Worm (Caenorhabditis elegans): ENCODE data around the gene F09E5.16.

F09E5.16 gene

ce11 chrII:5322732-5323326 lies 42.7 kb downstream of the F09E5.16 start, which contains the start of gene vhp-1:
Gene vhp-1, plus strand, starts transcription at chrII:5323276.
- TF ChIP-seq F33H1.4 (GFP tag; IDR thresholded peaks at IDR 0.05) (no peak), K11D2.4 (GFP tag; IDR thresholded peaks at IDR 0.05) (no peak), xnd-1 (tag; optimal IDR thresholded peaks at IDR 0.05) (no peak), Y79H2A.3 (GFP tag; conservative IDR thresholded peaks at IDR 0.05) (no peak), mel-28 (tag; optimal IDR thresholded peaks at IDR 0.05; ENCODE audit: borderline replicate concordance) (no peak), cebp-1 (GFP tag; IDR thresholded peaks at IDR 0.05) (no peak), cebp-1 (tag; optimal IDR thresholded peaks at IDR 0.05) (no peak), attf-3 (GFP tag; conservative IDR thresholded peaks at IDR 0.05) (no peak), zim-3 (tag; optimal IDR thresholded peaks at IDR 0.05) (no peak), hrde-1 (tag; optimal IDR thresholded peaks at IDR 0.05; ENCODE audit: borderline replicate concordance) (no peak), tlf-1 (GFP tag; optimal IDR thresholded peaks at IDR 0.05) (no peak), Y56A3A.18 (GFP tag; IDR thresholded peaks at IDR 0.05) (no peak), mxl-1 (tag; optimal IDR thresholded peaks at IDR 0.05) (no peak), ceh-58 (GFP tag; IDR thresholded peaks at IDR 0.05) (no peak), C17E4.6 (GFP tag; IDR thresholded peaks at IDR 0.05) (no peak), hlh-26 (GFP tag; conservative IDR thresholded peaks at IDR 0.05) (no peak), F22D6.2 (tag; optimal IDR thresholded peaks at IDR 0.05) (no peak), let-607 (tag; optimal IDR thresholded peaks at IDR 0.05) (no peak), F57C9.4 (tag; optimal IDR thresholded peaks at IDR 0.05) (no peak), nhr-179 (tag; optimal IDR thresholded peaks at IDR 0.05) (no peak), rec-8 (tag; optimal IDR thresholded peaks at IDR 0.05) (no peak)

DNA sequence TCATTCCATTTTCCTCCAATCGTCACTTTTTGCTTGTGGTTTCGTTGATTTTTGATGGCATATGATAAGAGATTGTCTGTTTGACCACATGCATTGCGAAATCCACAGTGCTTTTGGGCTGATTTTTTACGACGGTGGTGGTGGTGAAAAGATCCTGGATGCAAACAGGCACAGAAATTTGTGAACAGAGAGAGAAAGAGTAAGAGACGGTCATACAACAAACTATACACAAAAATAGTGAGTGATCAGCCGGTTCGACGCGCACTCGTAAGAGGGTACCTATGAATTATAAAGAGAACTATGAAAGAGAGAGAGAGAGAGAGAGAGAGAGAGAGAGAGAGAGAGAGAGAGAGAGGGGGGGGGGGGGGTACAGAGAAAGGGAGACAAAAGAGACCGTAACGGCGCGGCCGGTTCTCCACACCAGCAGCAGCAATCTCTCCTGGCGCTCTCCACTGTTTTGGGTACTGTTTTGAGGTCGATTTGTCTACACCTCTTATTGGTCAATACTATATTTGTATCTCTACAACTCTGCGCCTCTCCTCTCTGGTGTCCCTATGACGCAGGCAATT lies 43.7 kb downstream of the F09E5.16 start:
- TF ChIP-seq ztf-28 (GFP tag; IDR thresholded peaks at IDR 0.05): no peak
- TF ChIP-seq rcor-1 (GFP tag; IDR thresholded peaks at IDR 0.05): no peak
- TF ChIP-seq madf-8 (GFP tag; conservative IDR thresholded peaks at IDR 0.05): no peak
- TF ChIP-seq K12H6.12 (tag; optimal IDR thresholded peaks at IDR 0.05): no peak
- peak; percentile 54 for TF ChIP-seq chd-7 (tag; optimal IDR thresholded peaks at IDR 0.05)
- TF ChIP-seq B0019.2 (GFP tag; conservative IDR thresholded peaks at IDR 0.05): no peak
- TF ChIP-seq ccch-3 (GFP tag; optimal IDR thresholded peaks at IDR 0.05): no peak
- peak; percentile 94 for TF ChIP-seq egrh-3 (GFP tag; IDR thresholded peaks at IDR 0.05)
- no peak for TF ChIP-seq hrde-1 (tag; optimal IDR thresholded peaks at IDR 0.05; ENCODE audit: borderline replicate concordance)
- no peak for TF ChIP-seq lir-1 (GFP tag; conservative IDR thresholded peaks at IDR 0.05)
- TF ChIP-seq snpc-1.3 (tag; optimal IDR thresholded peaks at IDR 0.05; ENCODE audit: insufficient read depth): no peak
- no peak for TF ChIP-seq D2030.7 (GFP tag; IDR thresholded peaks at IDR 0.05)
- no peak for TF ChIP-seq lin-26 (GFP tag; IDR thresholded peaks at IDR 0.05)
- no peak for TF ChIP-seq athp-1 (tag; optimal IDR thresholded peaks at IDR 0.05)
- no peak for TF ChIP-seq madf-6 (GFP tag; IDR thresholded peaks at IDR 0.05)
- no peak for TF ChIP-seq Y79H2A.3 (GFP tag; conservative IDR thresholded peaks at IDR 0.05)
- TF ChIP-seq unc-62 (GFP tag; optimal IDR thresholded peaks at IDR 0.05): no peak
- no peak for TF ChIP-seq lsy-27 (tag; optimal IDR thresholded peaks at IDR 0.05; ENCODE audit: borderline replicate concordance, insufficient read depth)
- TF ChIP-seq bed-1 (GFP tag; IDR thresholded peaks at IDR 0.05): no peak
- TF ChIP-seq tlf-1 (GFP tag; optimal IDR thresholded peaks at IDR 0.05): peak; percentile 9
- TF ChIP-seq ekl-4 (GFP tag; IDR thresholded peaks at IDR 0.05): no peak
- TF ChIP-seq T07F8.4 (tag; optimal IDR thresholded peaks at IDR 0.05): no peak
- TF ChIP-seq B0336.3 (GFP tag; IDR thresholded peaks at IDR 0.05): peak; percentile 82
- TF ChIP-seq F52B5.7 (tag; optimal IDR thresholded peaks at IDR 0.05): no peak
- TF ChIP-seq C17E4.6 (GFP tag; IDR thresholded peaks at IDR 0.05): no peak
- no peak for TF ChIP-seq snpc-3.4 (tag; optimal IDR thresholded peaks at IDR 0.05)
- no peak for TF ChIP-seq F10E7.11 (tag; optimal IDR thresholded peaks at IDR 0.05)
- TF ChIP-seq Y56A3A.18 (GFP tag; IDR thresholded peaks at IDR 0.05): no peak
- TF ChIP-seq sdz-38 (tag; optimal IDR thresholded peaks at IDR 0.05): no peak
- no peak for TF ChIP-seq ztf-18 (tag; optimal IDR thresholded peaks at IDR 0.05)
